Worm (Caenorhabditis elegans) whole organism, young adult: ENCODE data around the gene nspc-18.

Experiments used
- B0261.1 ChIP-seq: sonication (generic microtip); optimal IDR thresholded peaks from 2 replicates; lab custom pipeline; 2016; ENCODE audit warnings: mild to moderate bottlenecking, missing genetic modification characterization, moderate library complexity, missing compliant biosample characterization
- B0336.3 ChIP-seq: fragments of 200-800 bp; sonication (Bioruptor generic); IDR thresholded peaks from 2 replicates; pipeline ENCODE4 v1.3.6; 2022; ENCODE audit warnings: missing genetic modification characterization, missing compliant biosample characterization
- C06A6.2 ChIP-seq: fragments of 200-800 bp; sonication (Bioruptor generic); conservative IDR thresholded peaks from 2 replicates; pipeline ENCODE4 v1.3.6; 2022; ENCODE audit warnings: missing genetic modification characterization, missing compliant biosample characterization
- F39B2.1 ChIP-seq: fragments of 200-800 bp; sonication (Bioruptor generic); IDR thresholded peaks from 2 replicates; pipeline ENCODE4 v1.3.6; 2022; ENCODE audit warnings: missing genetic modification reagents, missing genetic modification characterization, missing compliant biosample characterization
- K11D2.4 ChIP-seq: fragments of 200-800 bp; sonication (Bioruptor generic); IDR thresholded peaks from 2 replicates; pipeline ENCODE4 v1.3.6; 2022; ENCODE audit warnings: missing genetic modification reagents, missing genetic modification characterization, missing compliant biosample characterization
- K12H6.12 ChIP-seq: fragments of 200-800 bp; sonication (Bioruptor generic); optimal IDR thresholded peaks from 2 replicates; lab custom pipeline; 2018; ENCODE audit warnings: mild to moderate bottlenecking, missing genetic modification characterization, missing compliant biosample characterization
- Y67H2A.10 ChIP-seq: fragments of 200-800 bp; sonication (Bioruptor generic); conservative IDR thresholded peaks from 2 replicates; pipeline ENCODE4 v1.3.6; 2022; ENCODE audit warnings: missing genetic modification reagents, missing genetic modification characterization, missing compliant biosample characterization
- akir-1 ChIP-seq: fragments of 200-800 bp; sonication (Bioruptor generic); optimal IDR thresholded peaks from 2 replicates; lab custom pipeline; 2018; ENCODE audit warnings: mild to moderate bottlenecking, missing genetic modification characterization, moderate library complexity, missing compliant biosample characterization
- attf-5 ChIP-seq: fragments of 200-800 bp; sonication (Bioruptor generic); optimal IDR thresholded peaks from 2 replicates; lab custom pipeline; 2018; ENCODE audit warnings: mild to moderate bottlenecking, missing genetic modification characterization, missing compliant biosample characterization
- ccch-3 ChIP-seq: fragments of 200-800 bp; sonication (Bioruptor generic); optimal IDR thresholded peaks from 2 replicates; lab custom pipeline; 2018; ENCODE audit warnings: mild to moderate bottlenecking, missing genetic modification characterization, missing compliant biosample characterization
- cebp-1 ChIP-seq, 2 experiments: fragments of 200-800 bp in 1 of 2; sonication (Bioruptor generic) in 1 of 2; sonication (generic microtip) in 1 of 2; IDR thresholded peaks in 1 of 2; optimal IDR thresholded peaks in 1 of 2; 2 replicates each; pipeline versions ENCODE4 v1.3.6 to Lab custom; 2017 to 2022; ENCODE audit warnings: missing compliant biosample characterization in 2 of 2, missing genetic modification characterization in 2 of 2, mild to moderate bottlenecking in 1 of 2, missing genetic modification reagents in 1 of 2, moderate library complexity in 1 of 2
- ceh-100 ChIP-seq: fragments of 200-800 bp; sonication (Bioruptor generic); IDR thresholded peaks from 2 replicates; pipeline ENCODE4 v1.3.6; 2022; ENCODE audit warnings: missing genetic modification reagents, missing genetic modification characterization, missing compliant biosample characterization
- ceh-27 ChIP-seq: fragments of 200-800 bp; sonication (Bioruptor generic); optimal IDR thresholded peaks from 2 replicates; lab custom pipeline; 2018; ENCODE audit warnings: mild to moderate bottlenecking, missing genetic modification characterization, moderate library complexity, missing compliant biosample characterization
- dox-1 ChIP-seq: fragments of 200-800 bp; sonication (Bioruptor generic); IDR thresholded peaks from 2 replicates; pipeline ENCODE4 v1.3.6; 2022; ENCODE audit warnings: missing genetic modification reagents, missing genetic modification characterization, missing compliant biosample characterization
- dpl-1 ChIP-seq: fragments of 150-350 bp; optimal IDR thresholded peaks from 2 replicates; lab custom pipeline; 2014; ENCODE audit warnings: missing biosample characterization, missing genetic modification reagents, missing genetic modification characterization
- efl-1 ChIP-seq: fragments of 150-350 bp; optimal IDR thresholded peaks from 2 replicates; lab custom pipeline; 2014; ENCODE audit warnings: missing biosample characterization, missing genetic modification reagents, missing genetic modification characterization
- egrh-3 ChIP-seq: fragments of 200-800 bp; sonication (Bioruptor generic); IDR thresholded peaks from 2 replicates; pipeline ENCODE4 v1.3.6; 2022; ENCODE audit warnings: missing genetic modification reagents, missing genetic modification characterization, missing compliant biosample characterization
- gei-17 ChIP-seq: fragments of 200-800 bp; sonication (Bioruptor generic); optimal IDR thresholded peaks from 2 replicates; lab custom pipeline; 2018; ENCODE audit warnings: mild to moderate bottlenecking, missing genetic modification characterization, missing compliant biosample characterization
- hmg-1.2 ChIP-seq: fragments of 200-800 bp; sonication (Bioruptor generic); IDR thresholded peaks from 2 replicates; pipeline ENCODE4 v1.3.6; 2022; ENCODE audit warnings: missing genetic modification reagents, missing genetic modification characterization, missing compliant biosample characterization
- hmg-20 ChIP-seq: fragments of 200-800 bp; sonication (Bioruptor generic); IDR thresholded peaks from 2 replicates; pipeline ENCODE4 v1.3.6; 2022; ENCODE audit warnings: missing genetic modification reagents, missing genetic modification characterization, missing compliant biosample characterization
- lag-1 ChIP-seq: fragments of 200-800 bp; sonication (Bioruptor generic); IDR thresholded peaks from 2 replicates; pipeline ENCODE4 v1.3.6; 2022; ENCODE audit warnings: missing genetic modification reagents, missing genetic modification characterization, missing compliant biosample characterization
- let-607 ChIP-seq, 2 experiments: fragments of 200-800 bp in 1 of 2; sonication (Bioruptor generic) in 1 of 2; sonication (generic microtip) in 1 of 2; optimal IDR thresholded peaks; 2 replicates each; lab custom pipeline; 2016 to 2018; ENCODE audit warnings: mild to moderate bottlenecking in 2 of 2, missing compliant biosample characterization in 2 of 2, missing genetic modification characterization in 2 of 2, moderate library complexity in 2 of 2, missing genotype in 1 of 2
- lin-35 ChIP-seq, 3 experiments: fragments of 150-350 bp in 2 of 3; sonication (generic microtip) in 1 of 3; optimal IDR thresholded peaks; 2 replicates each; lab custom pipeline; 2014 to 2018; ENCODE audit warnings: missing biosample characterization in 3 of 3, missing genetic modification characterization in 3 of 3, missing genetic modification reagents in 3 of 3
- lin-40 ChIP-seq: sonication (generic microtip); optimal IDR thresholded peaks from 2 replicates; lab custom pipeline; 2016; ENCODE audit warnings: missing genetic modification characterization, mild to moderate bottlenecking, missing compliant biosample characterization, missing genotype, missing genetic modification reagents
- lin-54 ChIP-seq: fragments of 200-800 bp; sonication (Bioruptor generic); optimal IDR thresholded peaks from 2 replicates; lab custom pipeline; 2018; ENCODE audit warnings: mild to moderate bottlenecking, missing genetic modification characterization, missing compliant biosample characterization
- madf-10 ChIP-seq: sonication (generic microtip); optimal IDR thresholded peaks from 2 replicates; lab custom pipeline; 2016; ENCODE audit warnings: mild to moderate bottlenecking, missing genetic modification characterization, missing compliant biosample characterization
- madf-3 ChIP-seq: fragments of 200-800 bp; sonication (Bioruptor generic); IDR thresholded peaks from 2 replicates; pipeline ENCODE4 v1.3.6; 2022; ENCODE audit warnings: missing genetic modification reagents, missing genetic modification characterization, missing compliant biosample characterization
- mcd-1 ChIP-seq: fragments of 200-800 bp; sonication (Bioruptor generic); IDR thresholded peaks from 2 replicates; pipeline ENCODE4 v1.3.6; 2022; ENCODE audit warnings: missing genetic modification reagents, missing genetic modification characterization, missing compliant biosample characterization
- nfyb-1 ChIP-seq: fragments of 200-800 bp; sonication (Bioruptor generic); IDR thresholded peaks from 2 replicates; pipeline ENCODE4 v1.3.6; 2022; ENCODE audit warnings: missing genetic modification reagents, missing genetic modification characterization, missing compliant biosample characterization
- nhr-80 ChIP-seq: sonication (generic microtip); optimal IDR thresholded peaks from 2 replicates; lab custom pipeline; 2016; ENCODE audit warnings: missing genetic modification characterization, missing compliant biosample characterization
- nhr-90 ChIP-seq: sonication (generic microtip); optimal IDR thresholded peaks from 2 replicates; lab custom pipeline; 2016; ENCODE audit warnings: missing genotype, mild to moderate bottlenecking, missing genetic modification characterization, missing compliant biosample characterization
- pbrm-1 ChIP-seq: fragments of 200-800 bp; sonication (Bioruptor generic); IDR thresholded peaks from 2 replicates; pipeline ENCODE4 v1.3.6; 2022; ENCODE audit warnings: missing genetic modification reagents, missing genetic modification characterization, missing compliant biosample characterization
- pha-4 ChIP-seq: fragments of 150-350 bp; sonication (generic microtip); optimal IDR thresholded peaks from 2 replicates; lab custom pipeline; 2014; ENCODE audit warnings: missing biosample characterization, missing genetic modification reagents, missing genetic modification characterization
- rcor-1 ChIP-seq: fragments of 200-800 bp; sonication (Bioruptor generic); IDR thresholded peaks from 2 replicates; pipeline ENCODE4 v1.3.6; 2022; ENCODE audit warnings: missing genetic modification reagents, missing genetic modification characterization, missing compliant biosample characterization
- rpc-1 ChIP-seq, 2 experiments: fragments of 150-350 bp in 1 of 2; sonication (generic microtip) in 1 of 2; optimal IDR thresholded peaks; 2 replicates each; lab custom pipeline; 2014 to 2018; ENCODE audit warnings: missing biosample characterization in 1 of 2, missing genetic modification characterization in 1 of 2, missing genetic modification reagents in 1 of 2, missing genotype in 1 of 2
- snpc-3.4 ChIP-seq: sonication (generic microtip); optimal IDR thresholded peaks from 2 replicates; lab custom pipeline; 2017; ENCODE audit warnings: missing genetic modification characterization, mild to moderate bottlenecking, missing compliant biosample characterization, antibody characterized with exemption, moderate library complexity, missing genotype, missing genetic modification reagents
- snpc-4 ChIP-seq, 5 experiments: fragments of 150-350 bp in 1 of 5; sonication (generic microtip) in 4 of 5; optimal IDR thresholded peaks; 2 replicates each; lab custom pipeline; 2014 to 2018; ENCODE audit warnings: missing genetic modification characterization in 5 of 5, missing biosample characterization in 3 of 5, antibody characterized with exemption in 2 of 5, mild to moderate bottlenecking in 2 of 5, missing compliant biosample characterization in 2 of 5, missing genotype in 2 of 5, moderate library complexity in 2 of 5, missing genetic modification reagents in 1 of 5
- somi-1 ChIP-seq: fragments of 200-800 bp; sonication (Bioruptor generic); optimal IDR thresholded peaks from 2 replicates; lab custom pipeline; 2018; ENCODE audit warnings: mild to moderate bottlenecking, missing genetic modification characterization, missing compliant biosample characterization
- tbp1 ChIP-seq: fragments of 200-800 bp; sonication (Bioruptor generic); optimal IDR thresholded peaks from 2 replicates; lab custom pipeline; 2018; ENCODE audit warnings: mild to moderate bottlenecking, missing genetic modification characterization, missing compliant biosample characterization
- zfh-2 ChIP-seq: fragments of 200-800 bp; sonication (Bioruptor generic); conservative IDR thresholded peaks from 2 replicates; pipeline ENCODE4 v1.3.6; 2022; ENCODE audit warnings: missing genetic modification reagents, missing genetic modification characterization, missing compliant biosample characterization
- ztf-18 ChIP-seq: sonication (generic microtip); optimal IDR thresholded peaks from 2 replicates; lab custom pipeline; 2016; ENCODE audit warnings: missing genotype, mild to moderate bottlenecking, missing genetic modification characterization, missing compliant biosample characterization
- ztf-22 ChIP-seq: fragments of 200-800 bp; sonication (Bioruptor generic); optimal IDR thresholded peaks from 2 replicates; lab custom pipeline; 2018; ENCODE audit warnings: mild to moderate bottlenecking, missing genetic modification characterization, moderate library complexity, missing compliant biosample characterization
- ztf-26 ChIP-seq: sonication (generic microtip); optimal IDR thresholded peaks from 2 replicates; lab custom pipeline; 2017; ENCODE audit warnings: missing genetic modification characterization, missing compliant biosample characterization
- ztf-6 ChIP-seq: fragments of 200-800 bp; sonication (Bioruptor generic); IDR thresholded peaks from 2 replicates; pipeline ENCODE4 v1.3.6; 2022; ENCODE audit warnings: missing genetic modification reagents, missing genetic modification characterization, missing compliant biosample characterization

Gene nspc-18

DNA sequence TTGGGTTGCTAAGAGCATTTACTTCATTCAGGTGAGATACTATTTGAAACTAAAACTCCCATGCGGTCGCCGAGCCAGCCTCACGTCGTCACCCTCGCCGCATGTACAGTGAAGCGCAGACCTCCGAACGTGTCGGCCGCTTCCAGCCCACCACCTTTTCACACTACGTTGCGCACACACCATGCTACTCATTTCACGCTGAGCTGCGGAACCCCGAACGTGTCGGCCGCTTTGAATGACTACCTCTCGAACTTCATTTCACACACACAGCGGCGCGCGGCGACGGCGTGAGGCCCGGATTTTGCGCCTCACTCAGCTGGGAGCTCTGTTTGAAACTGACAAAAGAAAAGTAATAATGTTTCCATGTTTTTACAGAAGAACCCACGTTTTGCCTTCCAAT is 45.8 kb downstream of the nspc-18 start:
- TF ChIP-seq egrh-3 (GFP tag; lab: Robert Waterston, UW) = peak; percentile 50; the same call in 1 of the 2 replicates
- peak; percentile 78 for TF ChIP-seq zfh-2 (GFP tag; lab: Robert Waterston, UW)
- TF ChIP-seq K11D2.4 = no peak
- TF ChIP-seq akir-1 = no peak
- TF ChIP-seq lag-1 (GFP tag; lab: Robert Waterston, UW) = no peak
- no peak for TF ChIP-seq snpc-4 (GFP tag; optimal IDR thresholded peaks at IDR 0.05; lab: Kevin White, UChicago)
- TF ChIP-seq snpc-4 (tag; optimal IDR thresholded peaks at IDR 0.05; lab: Kevin White, UChicago) = peak in 3 of 4 experiments; percentile 32 to 88 (median 82)

DNA sequence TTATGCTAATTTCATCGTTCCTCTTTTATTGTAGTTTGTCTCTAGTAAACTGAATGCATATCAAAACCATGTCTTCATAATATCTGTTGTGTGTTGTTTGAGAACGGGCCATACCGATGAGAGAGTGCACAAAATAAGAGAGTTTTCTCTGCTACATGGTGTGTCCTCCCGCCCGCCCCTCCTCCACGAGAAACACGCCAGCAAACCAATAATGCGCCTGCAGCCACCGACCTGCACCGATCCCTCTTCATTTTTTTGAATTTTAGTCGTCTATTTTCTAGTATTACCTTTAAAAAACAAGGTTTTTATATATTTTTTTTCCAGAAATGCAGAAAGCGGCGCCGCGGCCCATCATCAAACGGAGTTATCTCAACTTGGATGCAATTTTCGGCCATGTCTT is 47.2 kb downstream of the nspc-18 start, which contains the start of gene gfi-3:
TSS of gene gfi-3 (plus strand) at position 325 of the 400 bp plus-strand sequence.
- no peak for TF ChIP-seq ccch-3
- TF ChIP-seq pha-4 (tag; lab: Kevin White, UChicago) = no peak
- peak; percentile 20 for TF ChIP-seq efl-1 (GFP tag; lab: Kevin White, UChicago)
- no peak for TF ChIP-seq dpl-1 (GFP tag; lab: Kevin White, UChicago)
- peak; percentile 72 for TF ChIP-seq hmg-20 (GFP tag; lab: Robert Waterston, UW)
- TF ChIP-seq dox-1 (GFP tag; lab: Robert Waterston, UW) = peak; percentile 74
- TF ChIP-seq tbp1 = peak; percentile 63
- peak; percentile 2 for TF ChIP-seq snpc-3.4
- TF ChIP-seq lin-54 = peak; percentile 37
- TF ChIP-seq nhr-80 = peak; percentile 70
- peak; percentile 77 for TF ChIP-seq zfh-2 (GFP tag; lab: Robert Waterston, UW)
- peak; percentile 35 for TF ChIP-seq gei-17 (GFP tag; lab: Kevin White, UChicago)
- 0 out of 2 replicates have a peak, but pooled peaks have one; percentile 20 for TF ChIP-seq madf-3 (GFP tag; lab: Robert Waterston, UW)
- peak; percentile 94 for TF ChIP-seq ztf-18
- peak; percentile 39 for TF ChIP-seq ztf-26 (tag; lab: Kevin White, UChicago)
- peak; percentile 70 for TF ChIP-seq ceh-27 (GFP tag; lab: Kevin White, UChicago)
- 0 out of 2 replicates have a peak, but pooled peaks have one; percentile 19 for TF ChIP-seq K11D2.4
- TF ChIP-seq nhr-90 = no peak
- 0 out of 2 replicates have a peak, but pooled peaks have one; percentile 37 for TF ChIP-seq B0336.3 (GFP tag; lab: Robert Waterston, UW)
- TF ChIP-seq K12H6.12 = peak; percentile 40
- TF ChIP-seq nfyb-1 (GFP tag; lab: Robert Waterston, UW) = 0 out of 2 replicates have a peak, but pooled peaks have one; percentile 50
- TF ChIP-seq let-607 (tag; optimal IDR thresholded peaks at IDR 0.05; lab: Kevin White, UChicago) = peak in 1 of 2 experiments; percentile 11
- TF ChIP-seq lin-40 (tag; lab: Kevin White, UChicago) = peak; percentile 84
- TF ChIP-seq ztf-6 (GFP tag; lab: Robert Waterston, UW) = no peak
- peak in 1 of 3 experiments; percentile 71 for TF ChIP-seq lin-35 (GFP tag; optimal IDR thresholded peaks at IDR 0.05; lab: Kevin White, UChicago)
- peak; percentile 25 for TF ChIP-seq madf-10 (tag; lab: Kevin White, UChicago)
- peak; percentile 32 for TF ChIP-seq B0261.1
- TF ChIP-seq ceh-100 = 0 out of 2 replicates have a peak, but pooled peaks have one; percentile 11
- no peak for TF ChIP-seq ztf-22 (GFP tag; lab: Kevin White, UChicago)
- 0 out of 2 replicates have a peak, but pooled peaks have one; percentile 32 for TF ChIP-seq rcor-1 (GFP tag; lab: Robert Waterston, UW)
- TF ChIP-seq mcd-1 (GFP tag; lab: Robert Waterston, UW) = peak; percentile 69
- TF ChIP-seq C06A6.2 (GFP tag; lab: Robert Waterston, UW) = 0 out of 2 replicates have a peak, but pooled peaks have one; percentile 33
- no peak for TF ChIP-seq rpc-1 (optimal IDR thresholded peaks at IDR 0.05; lab: Kevin White, UChicago)
- no peak for TF ChIP-seq rpc-1 (tag; optimal IDR thresholded peaks at IDR 0.05; lab: Kevin White, UChicago)
- TF ChIP-seq Y67H2A.10 (GFP tag; lab: Robert Waterston, UW) = no peak
- TF ChIP-seq F39B2.1 (GFP tag; lab: Robert Waterston, UW) = no peak
- peak; percentile 74 for TF ChIP-seq attf-5 (GFP tag; lab: Kevin White, UChicago)
- peak; percentile 79 for TF ChIP-seq hmg-1.2 (GFP tag; lab: Robert Waterston, UW)
- no peak for TF ChIP-seq somi-1 (GFP tag; lab: Kevin White, UChicago)
- peak; percentile 76 for TF ChIP-seq pbrm-1 (GFP tag; lab: Robert Waterston, UW)
- peak; percentile 19; the same call in 1 of the 2 replicates for TF ChIP-seq cebp-1 (GFP tag; IDR thresholded peaks at IDR 0.05; lab: Robert Waterston, UW)
- peak; percentile 78 for TF ChIP-seq cebp-1 (tag; optimal IDR thresholded peaks at IDR 0.05; lab: Kevin White, UChicago)
